Worm (Caenorhabditis elegans) whole organism, early embryonic: ENCODE data around the gene bicd-1.

Experiments used
- aly-1 ChIP-seq: sonication (generic microtip); optimal IDR thresholded peaks from 2 replicates; lab custom pipeline; 2016; ENCODE audit warnings: missing genetic modification characterization, missing compliant biosample characterization
- ama-1 ChIP-seq: fragments of 150-350 bp; optimal IDR thresholded peaks from 2 replicates; lab custom pipeline; 2014

ce11 chrIV:6582604-6583003 lies 10.5 kb upstream of the bicd-1 start, which contains the start of gene odr-8:
- TF ChIP-seq aly-1 (tag; lab: Kevin White, UChicago) = no peak
- TF ChIP-seq ama-1 = no peak
